Worm (Caenorhabditis elegans) whole organism, L4 larva: Measurements from ENCODE around the gene ech-3.
A peak's percentile ranks its signal among the peaks of the same experiment; 100 is the strongest.

ENCODE experiments used
- R02D3.7 ChIP-seq: fragments of 150-350 bp; sonication (generic microtip); optimal IDR thresholded peaks from 3 replicates; lab custom pipeline; 2014; ENCODE audit warnings: missing biosample characterization, missing genetic modification characterization
- aha-1 ChIP-seq: fragments of 150-350 bp; peaks from one replicate; lab custom pipeline; 2014; ENCODE audit warnings: missing biosample characterization, missing genetic modification characterization
- aly-2 ChIP-seq: sonication (generic microtip); optimal IDR thresholded peaks from 2 replicates; lab custom pipeline; 2018; ENCODE audit warnings: missing biosample characterization, missing genetic modification characterization
- ceh-28 ChIP-seq: fragments of 150-350 bp; optimal IDR thresholded peaks from 2 replicates; lab custom pipeline; 2014; ENCODE audit warnings: missing biosample characterization, missing genetic modification reagents, missing genetic modification characterization
- ceh-32 ChIP-seq: sonication (generic microtip); optimal IDR thresholded peaks from 2 replicates; lab custom pipeline; 2016; ENCODE audit warnings: mild to moderate bottlenecking, missing genetic modification characterization, missing compliant biosample characterization; ENCODE audit not compliant: poor library complexity
- ces-1 ChIP-seq: fragments of 150-350 bp; sonication (generic microtip); optimal IDR thresholded peaks from 4 replicates; lab custom pipeline; 2014; ENCODE audit warnings: missing biosample characterization, missing genetic modification reagents, missing genetic modification characterization
- cey-2 ChIP-seq: sonication (generic microtip); optimal IDR thresholded peaks from 3 replicates; lab custom pipeline; 2017; ENCODE audit warnings: missing genetic modification characterization, mild to moderate bottlenecking, missing compliant biosample characterization, antibody characterized with exemption, borderline replicate concordance; ENCODE audit not compliant: insufficient read depth
- daf-12 ChIP-seq: fragments of 150-350 bp; optimal IDR thresholded peaks from 2 replicates; lab custom pipeline; 2014; ENCODE audit warnings: missing biosample characterization, missing genetic modification reagents, missing genetic modification characterization
- dmd-6 ChIP-seq: fragments of 200-800 bp; sonication (Bioruptor generic); IDR thresholded peaks from 2 replicates; pipeline ENCODE4 v1.3.6; 2022; ENCODE audit warnings: missing genetic modification reagents, missing genetic modification characterization, missing compliant biosample characterization
- dmd-9 ChIP-seq: fragments of 200-800 bp; sonication (Bioruptor generic); IDR thresholded peaks from 2 replicates; pipeline ENCODE4 v1.3.6; 2022; ENCODE audit warnings: missing genetic modification reagents, missing genetic modification characterization, missing compliant biosample characterization
- dpl-1 ChIP-seq: fragments of 150-350 bp; optimal IDR thresholded peaks from 2 replicates; lab custom pipeline; 2014; ENCODE audit warnings: missing biosample characterization, missing genetic modification reagents, missing genetic modification characterization
- dve-1 ChIP-seq: sonication (generic microtip); optimal IDR thresholded peaks from 2 replicates; lab custom pipeline; 2017; ENCODE audit warnings: antibody characterized with exemption, mild to moderate bottlenecking, missing genetic modification characterization, missing compliant biosample characterization; ENCODE audit not compliant: insufficient read depth
- egl-27 ChIP-seq: sonication (generic microtip); optimal IDR thresholded peaks from 3 replicates; lab custom pipeline; 2017; ENCODE audit warnings: missing biosample characterization, missing genetic modification reagents, missing genetic modification characterization
- hlh-11 ChIP-seq: fragments of 200-800 bp; sonication (Bioruptor generic); optimal IDR thresholded peaks from 2 replicates; lab custom pipeline; 2018; ENCODE audit warnings: mild to moderate bottlenecking, missing genetic modification characterization, missing compliant biosample characterization
- lim-7 ChIP-seq: fragments of 200-800 bp; sonication (Bioruptor generic); IDR thresholded peaks from 2 replicates; pipeline ENCODE4 v1.3.6; 2022; ENCODE audit warnings: missing genetic modification characterization, missing compliant biosample characterization
- lin-15B ChIP-seq: fragments of 150-350 bp; sonication (generic microtip); optimal IDR thresholded peaks from 3 replicates; lab custom pipeline; 2014; ENCODE audit warnings: missing biosample characterization, missing genetic modification characterization
- lsy-2 ChIP-seq, 2 experiments: fragments of 150-350 bp in 1 of 2; sonication (generic microtip) in 1 of 2; optimal IDR thresholded peaks; 2 replicates each; lab custom pipeline; 2014 to 2017; ENCODE audit warnings: missing biosample characterization in 2 of 2, missing genetic modification characterization in 2 of 2
- madf-5 ChIP-seq, 2 experiments: fragments of 200-800 bp; sonication (Bioruptor generic); IDR thresholded peaks; 2 replicates each; pipeline ENCODE4 v1.3.6; 2022; ENCODE audit warnings: missing compliant biosample characterization in 2 of 2, missing genetic modification characterization in 2 of 2
- madf-9 ChIP-seq: fragments of 200-800 bp; sonication (Bioruptor generic); conservative IDR thresholded peaks from 2 replicates; pipeline ENCODE4 v1.3.6; 2022; ENCODE audit warnings: missing genetic modification reagents, missing genetic modification characterization, missing compliant biosample characterization
- mes-2 ChIP-seq: sonication (generic microtip); optimal IDR thresholded peaks from 2 replicates; lab custom pipeline; 2016; ENCODE audit warnings: missing genotype, mild to moderate bottlenecking, missing genetic modification characterization, missing compliant biosample characterization; ENCODE audit not compliant: poor library complexity, severe bottlenecking
- nhr-10 ChIP-seq: fragments of 150-350 bp; optimal IDR thresholded peaks from 2 replicates; lab custom pipeline; 2014; ENCODE audit warnings: missing biosample characterization, missing genetic modification characterization
- nhr-11 ChIP-seq: fragments of 150-350 bp; optimal IDR thresholded peaks from 2 replicates; lab custom pipeline; 2014; ENCODE audit warnings: missing biosample characterization, missing genetic modification characterization
- nhr-237 ChIP-seq: sonication (generic microtip); optimal IDR thresholded peaks from 2 replicates; lab custom pipeline; 2017; ENCODE audit warnings: missing biosample characterization, missing genetic modification characterization
- nhr-28 ChIP-seq: fragments of 150-350 bp; optimal IDR thresholded peaks from 2 replicates; lab custom pipeline; 2014; ENCODE audit warnings: missing biosample characterization, missing genetic modification characterization
- nhr-41 ChIP-seq: fragments of 200-800 bp; sonication (Bioruptor generic); IDR thresholded peaks from 2 replicates; pipeline ENCODE4 v1.3.6; 2022; ENCODE audit warnings: missing genetic modification reagents, missing genetic modification characterization, missing compliant biosample characterization
- nhr-48 ChIP-seq: sonication (generic microtip); optimal IDR thresholded peaks from 2 replicates; lab custom pipeline; 2016; ENCODE audit warnings: mild to moderate bottlenecking, missing genetic modification characterization, missing compliant biosample characterization
- nhr-6 ChIP-seq: fragments of 150-350 bp; optimal IDR thresholded peaks from 2 replicates; lab custom pipeline; 2014; ENCODE audit warnings: missing biosample characterization, missing genetic modification characterization
- set-16 ChIP-seq: fragments of 200-800 bp; sonication (Bioruptor generic); IDR thresholded peaks from 2 replicates; pipeline ENCODE4 v1.3.6; 2022; ENCODE audit warnings: missing genetic modification reagents, missing genetic modification characterization, missing compliant biosample characterization
- skn-1 ChIP-seq: fragments of 150-350 bp; optimal IDR thresholded peaks from 2 replicates; lab custom pipeline; 2014; ENCODE audit warnings: missing biosample characterization, missing genetic modification characterization
- spr-1 ChIP-seq: sonication (generic microtip); optimal IDR thresholded peaks from 2 replicates; lab custom pipeline; 2016; ENCODE audit warnings: mild to moderate bottlenecking, missing genetic modification characterization, missing compliant biosample characterization
- tag-97 ChIP-seq: fragments of 200-800 bp; sonication (Bioruptor generic); IDR thresholded peaks from 2 replicates; pipeline ENCODE4 v1.3.6; 2022; ENCODE audit warnings: missing genetic modification characterization, missing compliant biosample characterization
- tra-1 ChIP-seq: fragments of 200-800 bp; sonication (Bioruptor generic); IDR thresholded peaks from 2 replicates; pipeline ENCODE4 v1.3.6; 2022; ENCODE audit warnings: missing genetic modification reagents, missing genetic modification characterization, missing compliant biosample characterization
- unc-130 ChIP-seq: sonication (generic microtip); optimal IDR thresholded peaks from 2 replicates; lab custom pipeline; 2016; ENCODE audit warnings: missing genetic modification reagents, missing genetic modification characterization, missing compliant biosample characterization
- unc-62 ChIP-seq, 3 experiments: fragments of 150-350 bp in 1 of 3; sonication (generic microtip); optimal IDR thresholded peaks in 2 of 3; peaks in 1 of 3; 1 replicate in 1 of 3; 2 replicates in 2 of 3; lab custom pipeline; 2014 to 2017; ENCODE audit warnings: missing biosample characterization in 3 of 3, missing genetic modification characterization in 3 of 3, missing genetic modification reagents in 3 of 3, missing genotype in 1 of 3
- zip-2 ChIP-seq: fragments of 150-350 bp; optimal IDR thresholded peaks from 2 replicates; lab custom pipeline; 2014; ENCODE audit warnings: missing biosample characterization, missing genetic modification characterization

The ech-3 gene

DNA sequence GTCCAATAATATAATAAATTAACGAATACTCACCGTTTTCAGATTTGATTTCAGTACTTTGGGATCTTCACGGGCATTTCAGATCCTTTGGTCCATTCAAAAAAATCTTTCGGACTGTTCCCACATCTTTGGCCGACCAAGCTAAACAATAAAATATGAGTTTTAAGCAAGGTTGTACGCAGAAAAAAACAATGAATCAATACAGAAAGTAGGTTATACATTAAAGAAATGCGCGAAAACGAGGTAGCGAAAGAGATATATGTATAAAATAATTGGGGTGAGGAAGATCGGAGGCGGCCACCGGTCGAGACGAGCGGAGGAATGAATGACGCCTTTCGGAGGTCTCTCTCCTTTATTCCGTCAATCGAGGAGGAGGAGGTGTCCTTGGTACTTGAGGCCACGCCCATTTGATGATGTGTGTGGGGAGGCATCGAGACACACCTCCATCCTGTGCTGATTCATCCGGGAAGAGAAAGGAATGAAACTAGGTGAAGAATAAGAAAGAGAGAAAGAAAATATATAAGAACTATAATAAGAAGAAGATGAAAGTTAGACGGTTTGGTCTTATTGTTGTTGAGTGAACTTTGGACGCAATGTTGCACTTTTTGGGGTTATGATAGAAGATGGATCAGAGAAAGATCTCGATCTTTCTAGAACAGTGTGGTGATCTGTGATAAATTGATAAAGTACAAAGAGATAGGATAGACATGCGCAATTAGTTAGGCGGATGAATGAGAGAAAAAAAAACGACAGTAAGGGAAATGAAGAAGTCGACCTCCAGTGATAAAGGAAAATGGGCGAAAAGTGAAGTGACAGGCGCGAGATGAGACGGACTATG lies 18.4 kb downstream of the ech-3 start (continued):
- TF ChIP-seq dpl-1, result peak; percentile 8
- no peak for TF ChIP-seq R02D3.7 (tag; lab: Kevin White, UChicago)
- TF ChIP-seq, all 104 proteins: peak for 18

DNA sequence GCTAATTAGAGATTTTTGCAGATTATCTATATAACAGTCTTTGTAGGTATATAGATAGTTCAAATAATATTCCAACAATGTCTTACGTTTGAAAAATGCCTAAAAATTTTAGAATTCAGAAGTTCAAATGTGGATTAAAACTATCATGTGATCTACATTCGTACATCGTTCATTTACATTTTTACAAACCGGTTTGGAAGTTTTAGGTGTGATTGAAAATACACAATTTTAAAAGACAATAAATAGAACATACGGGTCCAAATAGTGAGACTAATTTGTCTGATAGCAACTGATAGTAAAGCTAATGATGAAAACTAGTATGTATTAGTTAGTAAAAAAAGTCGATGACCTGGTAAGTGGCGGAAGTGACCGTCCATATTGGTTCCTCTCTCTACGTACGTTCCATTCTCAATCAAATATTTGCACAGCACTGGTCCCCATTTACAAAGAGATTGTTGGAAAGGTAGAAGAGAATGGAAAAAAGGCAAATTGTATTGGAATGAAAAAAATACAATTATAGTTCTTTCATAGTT lies 19.4 kb downstream of the ech-3 start:
- no peak for TF ChIP-seq set-16
- peak in 1 of 2 experiments; percentile 94 for TF ChIP-seq unc-62 (GFP tag; optimal IDR thresholded peaks at IDR 0.05 in 1 of 2; lab: Kevin White, UChicago)
- TF ChIP-seq unc-62 (tag; optimal IDR thresholded peaks at IDR 0.05; lab: Kevin White, UChicago), result no peak

DNA sequence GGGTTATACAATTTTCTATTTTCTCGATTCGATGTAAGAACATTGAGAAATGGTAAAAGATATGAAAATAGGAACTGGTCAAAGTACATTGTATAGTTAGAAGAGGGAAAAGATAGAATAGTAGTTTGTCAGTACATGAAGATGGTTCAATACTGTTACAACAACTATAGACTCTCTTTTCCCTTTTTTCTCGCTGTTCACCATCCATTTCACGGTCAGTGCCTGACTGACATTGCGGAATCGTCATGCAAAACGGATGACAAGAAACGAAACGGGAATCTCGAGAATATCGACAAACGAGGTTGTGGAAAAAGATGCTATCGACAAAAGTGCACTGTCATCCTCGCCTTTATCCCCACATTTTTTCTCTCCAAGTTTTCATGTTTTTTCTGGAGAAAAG lies 21.6 kb downstream of the ech-3 start:
- TF ChIP-seq skn-1 (tag; lab: Kevin White, UChicago) (no peak), nhr-48 (tag; lab: Kevin White, UChicago) (no peak), unc-62 (GFP tag; optimal IDR thresholded peaks at IDR 0.05 in 1 of 2; lab: Kevin White, UChicago) (peak in 1 of 2 experiments; percentile 60), unc-62 (tag; optimal IDR thresholded peaks at IDR 0.05; lab: Kevin White, UChicago) (no peak), aha-1 (tag; lab: Kevin White, UChicago) (peak; percentile 60)

DNA sequence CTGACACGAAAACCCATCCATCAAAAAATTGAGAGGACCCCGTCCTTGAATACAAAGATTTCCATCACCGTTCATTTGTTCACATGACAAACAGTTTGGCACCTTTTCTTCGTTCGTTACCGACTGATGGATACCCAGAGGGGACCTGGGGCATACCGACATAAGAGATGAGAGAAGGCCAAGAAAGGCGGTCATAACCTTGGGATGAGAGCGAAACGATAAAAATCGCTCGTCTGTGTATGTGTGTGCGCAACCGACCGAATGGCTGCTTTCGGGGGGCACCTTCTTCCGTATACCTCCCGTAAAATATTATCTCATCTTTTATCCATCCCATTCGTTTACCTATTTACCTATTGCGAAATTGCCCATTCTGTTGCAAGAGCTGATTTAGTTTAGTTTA lies 22.9 kb downstream of the ech-3 start:
- no peak for TF ChIP-seq aly-2 (tag; lab: Kevin White, UChicago)
- peak; percentile 3 for TF ChIP-seq mes-2 (tag; lab: Kevin White, UChicago)
- peak; percentile 16 for TF ChIP-seq nhr-28 (tag; lab: Kevin White, UChicago)
- TF ChIP-seq hlh-11, result peak; percentile 5
- no peak for TF ChIP-seq spr-1 (tag; lab: Kevin White, UChicago)
- TF ChIP-seq ceh-32, result no peak
- no peak for TF ChIP-seq dve-1 (tag; lab: Kevin White, UChicago)

DNA sequence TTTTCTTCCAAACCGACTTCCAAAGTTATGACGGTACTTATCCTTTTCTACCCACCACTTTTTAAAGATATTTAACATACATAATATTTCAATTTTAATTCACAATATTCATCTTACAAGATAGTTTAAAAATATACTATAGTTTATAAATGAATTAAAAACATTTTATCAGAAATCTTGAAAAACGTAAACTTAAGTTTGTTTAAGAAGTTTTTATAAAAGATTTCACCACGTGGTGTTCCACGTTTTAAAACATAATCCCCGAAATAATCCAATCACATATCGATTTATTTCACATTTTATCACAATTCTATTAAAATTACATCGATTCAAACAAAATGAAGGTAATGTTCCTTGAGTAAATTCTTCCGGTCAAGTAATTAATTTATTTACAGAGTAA lies 24.7 kb downstream of the ech-3 start, which contains the start of gene ZC513.3:
Gene ZC513.3, plus strand, starts transcription at position 301 of the 400 bp plus-strand sequence.
- TF ChIP-seq tra-1 (GFP tag; lab: Robert Waterston, UW) (no peak), nhr-10 (no peak), unc-130 (GFP tag; lab: Kevin White, UChicago) (no peak), lin-15B (tag; lab: Kevin White, UChicago) (no peak), daf-12 (tag; lab: Kevin White, UChicago) (no peak), skn-1 (tag; lab: Kevin White, UChicago) (no peak), nhr-237 (tag; lab: Kevin White, UChicago) (no peak), ces-1 (GFP tag; lab: Kevin White, UChicago) (no peak), zip-2 (tag; lab: Kevin White, UChicago) (no peak), lim-7 (GFP tag; lab: Robert Waterston, UW) (no peak), nhr-6 (no peak)

DNA sequence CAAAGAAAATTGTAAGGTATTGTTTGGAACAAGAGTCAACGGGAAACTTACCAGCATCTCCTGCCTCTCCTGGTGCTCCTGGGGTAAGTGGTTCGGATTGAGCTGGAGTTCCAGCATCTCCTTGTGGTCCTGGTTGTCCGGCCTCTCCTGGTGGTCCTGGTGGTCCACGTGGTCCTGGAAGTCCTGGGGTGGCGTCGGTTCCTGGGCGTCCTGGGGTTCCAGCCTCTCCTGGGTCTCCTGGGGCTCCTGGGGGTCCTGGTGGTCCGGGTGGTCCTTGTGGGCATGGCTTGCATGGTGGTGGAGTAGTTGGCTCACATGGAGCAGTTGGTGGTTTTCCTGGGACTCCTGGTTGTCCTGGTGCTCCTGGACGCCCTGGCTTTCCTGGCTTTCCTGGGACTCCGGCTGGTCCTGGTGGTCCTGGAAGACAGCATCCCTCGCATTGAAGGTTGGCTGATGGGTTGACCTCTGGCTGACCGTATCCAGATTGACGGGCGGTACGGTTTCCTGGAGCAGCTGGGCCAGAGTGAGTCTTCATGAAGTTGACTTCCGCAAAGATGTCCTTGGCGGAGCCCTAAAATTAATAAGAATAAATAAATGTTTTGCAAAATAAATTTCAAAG lies 28.2 kb downstream of the ech-3 start:
- TF ChIP-seq set-16, result peak; percentile 96
- no peak for TF ChIP-seq lsy-2 (tag; optimal IDR thresholded peaks at IDR 0.05; lab: Kevin White, UChicago)
- no peak for TF ChIP-seq cey-2 (tag; lab: Kevin White, UChicago)
- no peak for TF ChIP-seq madf-5 (GFP tag; IDR thresholded peaks at IDR 0.05; lab: Robert Waterston, UW)
- no peak for TF ChIP-seq egl-27
- TF ChIP-seq ceh-28 (tag; lab: Kevin White, UChicago), result no peak
- no peak for TF ChIP-seq dmd-9 (GFP tag; lab: Robert Waterston, UW)
- TF ChIP-seq nhr-41 (GFP tag; lab: Robert Waterston, UW), result no peak
- no peak for TF ChIP-seq nhr-11 (tag; lab: Kevin White, UChicago)
- no peak for TF ChIP-seq dmd-6
- no peak for TF ChIP-seq tag-97 (GFP tag; lab: Robert Waterston, UW)
- no peak for TF ChIP-seq madf-9 (GFP tag; lab: Robert Waterston, UW)
- peak; percentile 30 for TF ChIP-seq aha-1 (tag; lab: Kevin White, UChicago)
- TF ChIP-seq hlh-11, result no peak
- TF ChIP-seq, all 104 proteins: peak for 2
